Fruit fly (Drosophila melanogaster): ENCODE measurements around the gene Ten-a.

The Ten-a gene

dm6 chrX:12012149-12013097, 31.1 kb upstream of the Ten-a start, which contains the start of the genes CG1492 and regucalcin (continued):
- TF ChIP-seq CG3407 (GFP tag; optimal IDR thresholded peaks at IDR 0.05): no peak
- no peak for TF ChIP-seq CG14050 (GFP tag; IDR thresholded peaks at IDR 0.05)
- TF ChIP-seq CG12659 (GFP tag; optimal IDR thresholded peaks at IDR 0.05): no peak
- TF ChIP-seq onecut (GFP tag; IDR thresholded peaks at IDR 0.05): no peak
- no peak for TF ChIP-seq CG9727 (GFP tag; optimal IDR thresholded peaks at IDR 0.05)
- TF ChIP-seq CG7372 (GFP tag; IDR thresholded peaks at IDR 0.05): no peak
- TF ChIP-seq CG13123 (GFP tag; optimal IDR thresholded peaks at IDR 0.05): no peak
- no peak for TF ChIP-seq ase (GFP tag; IDR thresholded peaks at IDR 0.05)
- no peak for TF ChIP-seq Rx (GFP tag; IDR thresholded peaks at IDR 0.05)
- no peak for TF ChIP-seq zen2 (GFP tag; IDR thresholded peaks at IDR 0.05; ENCODE audit: partially characterized antibody)
- TF ChIP-seq Hr39 (optimal IDR thresholded peaks at IDR 0.05): no peak
- TF ChIP-seq kay (GFP tag; optimal IDR thresholded peaks at IDR 0.05): no peak
- TF ChIP-seq Nf-YB (GFP tag; optimal IDR thresholded peaks at IDR 0.05): no peak
- no peak for TF ChIP-seq CG14965 (GFP tag; optimal IDR thresholded peaks at IDR 0.05; ENCODE audit: borderline replicate concordance)
- TF ChIP-seq seq (GFP tag; IDR thresholded peaks at IDR 0.05): no peak
- TF ChIP-seq sr (GFP tag; IDR thresholded peaks at IDR 0.05): no peak
- TF ChIP-seq CG42726 (GFP tag; IDR thresholded peaks at IDR 0.05; ENCODE audit: partially characterized antibody): no peak
- TF ChIP-seq ken (GFP tag; IDR thresholded peaks at IDR 0.05): no peak
- no peak for TF ChIP-seq Lpt (GFP tag; optimal IDR thresholded peaks at IDR 0.05)
- no peak for TF ChIP-seq CG17359 (tag; optimal IDR thresholded peaks at IDR 0.05)
- no peak for TF ChIP-seq br (optimal IDR thresholded peaks at IDR 0.05)
- TF ChIP-seq CG11398 (GFP tag; optimal IDR thresholded peaks at IDR 0.05): no peak
- TF ChIP-seq Camta (GFP tag; optimal IDR thresholded peaks at IDR 0.05): no peak
- TF ChIP-seq salm (tag; optimal IDR thresholded peaks at IDR 0.05): no peak
- no peak for TF ChIP-seq nerfin-1 (tag; optimal IDR thresholded peaks at IDR 0.05)
- TF ChIP-seq grn (GFP tag; optimal IDR thresholded peaks at IDR 0.05): no peak
- no peak for TF ChIP-seq CG8478 (optimal IDR thresholded peaks at IDR 0.05)
- TF ChIP-seq Antp (GFP tag; optimal IDR thresholded peaks at IDR 0.05): no peak
- no peak for TF ChIP-seq lov (optimal IDR thresholded peaks at IDR 0.05)
- TF ChIP-seq lov (GFP tag; IDR thresholded peaks at IDR 0.05): no peak
- no peak for TF ChIP-seq CkIIα-i1 (GFP tag; IDR thresholded peaks at IDR 0.05)
- TF ChIP-seq chn (GFP tag; optimal IDR thresholded peaks at IDR 0.05): no peak
- TF ChIP-seq Vsx1 (GFP tag; optimal IDR thresholded peaks at IDR 0.05): no peak
- no peak for TF ChIP-seq CG5245 (GFP tag; optimal IDR thresholded peaks at IDR 0.05)
- no peak for TF ChIP-seq Mad (GFP tag; optimal IDR thresholded peaks at IDR 0.05)
- TF ChIP-seq BEAF-32 (GFP tag; optimal IDR thresholded peaks at IDR 0.05): peak; percentile 62
- TF ChIP-seq CG10147 (GFP tag; optimal IDR thresholded peaks at IDR 0.05): no peak
- TF ChIP-seq CG11560 (tag; IDR thresholded peaks at IDR 0.05): peak; percentile 99
- TF ChIP-seq exex (tag; optimal IDR thresholded peaks at IDR 0.05): peak; percentile 21
- no peak for TF ChIP-seq Hsf (GFP tag; optimal IDR thresholded peaks at IDR 0.05)
- no peak for TF ChIP-seq Meics (GFP tag; optimal IDR thresholded peaks at IDR 0.05)
- no peak for TF ChIP-seq CG6683 (GFP tag; optimal IDR thresholded peaks at IDR 0.05)
- TF ChIP-seq CG5180 (GFP tag; optimal IDR thresholded peaks at IDR 0.05): no peak
- peak; percentile 62 for TF ChIP-seq CG3847 (GFP tag; IDR thresholded peaks at IDR 0.05)
- TF ChIP-seq chm (GFP tag; IDR thresholded peaks at IDR 0.05): no peak
- TF ChIP-seq CG14667 (GFP tag; IDR thresholded peaks at IDR 0.05): no peak
- TF ChIP-seq Xrp1 (GFP tag; IDR thresholded peaks at IDR 0.05): no peak
- no peak for TF ChIP-seq hb (GFP tag; IDR thresholded peaks at IDR 0.05; ENCODE audit: partially characterized antibody)
- TF ChIP-seq sens-2 (GFP tag; IDR thresholded peaks at IDR 0.05): no peak
- TF ChIP-seq CG12299 (tag; optimal IDR thresholded peaks at IDR 0.05): no peak
- no peak for TF ChIP-seq vnd (GFP tag; IDR thresholded peaks at IDR 0.05; ENCODE audit: partially characterized antibody)
